Worm (Caenorhabditis elegans) whole organism, late embryonic: Measurements from ENCODE around the gene mltn-8.

Source experiments
- C08G9.2 ChIP-seq: sonication (generic microtip); optimal IDR thresholded peaks from 2 replicates; lab custom pipeline; 2016; ENCODE audit warnings: mild to moderate bottlenecking, missing genetic modification characterization, moderate library complexity, missing compliant biosample characterization
- F13H6.1 ChIP-seq: sonication (generic microtip); optimal IDR thresholded peaks from 2 replicates; lab custom pipeline; 2016; ENCODE audit warnings: missing genetic modification characterization, missing compliant biosample characterization
- K02D7.2 ChIP-seq: sonication (generic microtip); optimal IDR thresholded peaks from 2 replicates; lab custom pipeline; 2017; ENCODE audit warnings: mild to moderate bottlenecking, missing genetic modification characterization, missing compliant biosample characterization
- K09A11.1 ChIP-seq: sonication (generic microtip); optimal IDR thresholded peaks from 2 replicates; lab custom pipeline; 2017; ENCODE audit warnings: antibody characterized with exemption, mild to moderate bottlenecking, missing genetic modification characterization, missing compliant biosample characterization; ENCODE audit not compliant: insufficient read depth
- T23F11.4 ChIP-seq: fragments of 200-800 bp; sonication (Bioruptor generic); optimal IDR thresholded peaks from 2 replicates; lab custom pipeline; 2018; ENCODE audit warnings: mild to moderate bottlenecking, missing genetic modification characterization, missing compliant biosample characterization
- ceh-18 ChIP-seq: sonication (generic microtip); optimal IDR thresholded peaks from 2 replicates; lab custom pipeline; 2016; ENCODE audit warnings: missing genetic modification characterization, missing compliant biosample characterization
- ceh-19 ChIP-seq: fragments of 200-800 bp; sonication (Bioruptor generic); optimal IDR thresholded peaks from 2 replicates; lab custom pipeline; 2018; ENCODE audit warnings: mild to moderate bottlenecking, missing genetic modification characterization, missing compliant biosample characterization
- ceh-2 ChIP-seq: sonication (generic microtip); optimal IDR thresholded peaks from 2 replicates; lab custom pipeline; 2016; ENCODE audit warnings: missing genotype, missing genetic modification characterization, missing compliant biosample characterization
- ceh-24 ChIP-seq: sonication (generic microtip); optimal IDR thresholded peaks from 2 replicates; lab custom pipeline; 2016; ENCODE audit warnings: mild to moderate bottlenecking, missing genetic modification characterization, missing compliant biosample characterization
- ceh-30 ChIP-seq: fragments of 150-350 bp; optimal IDR thresholded peaks from 2 replicates; lab custom pipeline; 2014; ENCODE audit warnings: missing biosample characterization, missing genetic modification characterization
- ceh-31 ChIP-seq: sonication (generic microtip); optimal IDR thresholded peaks from 2 replicates; lab custom pipeline; 2016; ENCODE audit warnings: missing genetic modification characterization, missing compliant biosample characterization
- ceh-34 ChIP-seq: sonication (generic microtip); optimal IDR thresholded peaks from 2 replicates; lab custom pipeline; 2016; ENCODE audit warnings: mild to moderate bottlenecking, missing genetic modification characterization, missing compliant biosample characterization
- ceh-48 ChIP-seq: sonication (generic microtip); optimal IDR thresholded peaks from 2 replicates; lab custom pipeline; 2016; ENCODE audit warnings: missing genetic modification characterization, inconsistent platforms, missing compliant biosample characterization
- ceh-6 ChIP-seq: fragments of 200-800 bp; sonication (Bioruptor generic); optimal IDR thresholded peaks from 2 replicates; lab custom pipeline; 2018; ENCODE audit warnings: mild to moderate bottlenecking, missing genetic modification characterization, missing compliant biosample characterization
- che-1 ChIP-seq: sonication (generic microtip); optimal IDR thresholded peaks from 2 replicates; lab custom pipeline; 2016; ENCODE audit warnings: mild to moderate bottlenecking, missing genetic modification characterization, missing compliant biosample characterization
- elt-2 ChIP-seq: sonication (generic microtip); optimal IDR thresholded peaks from 2 replicates; lab custom pipeline; 2016; ENCODE audit warnings: missing genetic modification reagents, missing genetic modification characterization, missing compliant biosample characterization
- elt-4 ChIP-seq: sonication (generic microtip); optimal IDR thresholded peaks from 2 replicates; lab custom pipeline; 2016; ENCODE audit warnings: missing genetic modification characterization, missing compliant biosample characterization
- ets-4 ChIP-seq: sonication (generic microtip); optimal IDR thresholded peaks from 2 replicates; lab custom pipeline; 2016; ENCODE audit warnings: missing genetic modification characterization, missing compliant biosample characterization
- eyg-1 ChIP-seq: sonication (generic microtip); optimal IDR thresholded peaks from 2 replicates; lab custom pipeline; 2016; ENCODE audit warnings: missing genotype, missing genetic modification characterization, missing compliant biosample characterization
- fkh-6 ChIP-seq: sonication (generic microtip); optimal IDR thresholded peaks from 2 replicates; lab custom pipeline; 2016; ENCODE audit warnings: missing genetic modification characterization, missing compliant biosample characterization
- hlh-30 ChIP-seq: sonication (generic microtip); optimal IDR thresholded peaks from 2 replicates; lab custom pipeline; 2017; ENCODE audit warnings: antibody characterized with exemption, missing genetic modification characterization, missing compliant biosample characterization; ENCODE audit not compliant: insufficient read depth
- lim-6 ChIP-seq: sonication (generic microtip); optimal IDR thresholded peaks from 2 replicates; lab custom pipeline; 2016; ENCODE audit warnings: missing genetic modification characterization, missing compliant biosample characterization
- lin-11 ChIP-seq: fragments of 200-800 bp; sonication (Bioruptor generic); optimal IDR thresholded peaks from 2 replicates; lab custom pipeline; 2018; ENCODE audit warnings: mild to moderate bottlenecking, missing genetic modification characterization, missing compliant biosample characterization
- madf-2 ChIP-seq: sonication (generic microtip); optimal IDR thresholded peaks from 2 replicates; lab custom pipeline; 2017; ENCODE audit warnings: missing genetic modification characterization, missing compliant biosample characterization
- nhr-11 ChIP-seq: fragments of 150-350 bp; optimal IDR thresholded peaks from 2 replicates; lab custom pipeline; 2014; ENCODE audit warnings: missing biosample characterization, missing genetic modification characterization
- npax-4 ChIP-seq: sonication (generic microtip); optimal IDR thresholded peaks from 2 replicates; lab custom pipeline; 2016; ENCODE audit warnings: missing genetic modification characterization, missing compliant biosample characterization
- pha-2 ChIP-seq: sonication (generic microtip); optimal IDR thresholded peaks from 2 replicates; lab custom pipeline; 2017; ENCODE audit warnings: mild to moderate bottlenecking, missing genetic modification characterization, missing compliant biosample characterization
- pha-4 ChIP-seq: fragments of 150-350 bp; optimal IDR thresholded peaks from 2 replicates; lab custom pipeline; 2018; ENCODE audit warnings: missing biosample characterization, missing genetic modification reagents, missing genetic modification characterization
- pqm-1 ChIP-seq: sonication (generic microtip); optimal IDR thresholded peaks from 2 replicates; lab custom pipeline; 2016; ENCODE audit warnings: missing genetic modification characterization, missing compliant biosample characterization
- pros-1 ChIP-seq: fragments of 150-350 bp; optimal IDR thresholded peaks from 2 replicates; lab custom pipeline; 2014; ENCODE audit warnings: missing biosample characterization, missing genetic modification reagents, missing genetic modification characterization
- ref-2 ChIP-seq: sonication (generic microtip); optimal IDR thresholded peaks from 2 replicates; lab custom pipeline; 2016; ENCODE audit warnings: missing genetic modification characterization, missing compliant biosample characterization
- sox-2 ChIP-seq: fragments of 200-800 bp; sonication (Bioruptor generic); IDR thresholded peaks from 2 replicates; pipeline ENCODE4 v1.3.6; 2022; ENCODE audit warnings: missing genetic modification reagents, missing genetic modification characterization, missing compliant biosample characterization
- sox-4 ChIP-seq: sonication (generic microtip); optimal IDR thresholded peaks from 2 replicates; lab custom pipeline; 2017; ENCODE audit warnings: mild to moderate bottlenecking, missing genetic modification characterization, inconsistent platforms, missing compliant biosample characterization
- syd-9 ChIP-seq: sonication (generic microtip); optimal IDR thresholded peaks from 2 replicates; lab custom pipeline; 2016; ENCODE audit warnings: mild to moderate bottlenecking, missing genetic modification characterization, moderate library complexity, missing compliant biosample characterization
- tbx-2 ChIP-seq: sonication (generic microtip); optimal IDR thresholded peaks from 2 replicates; lab custom pipeline; 2016; ENCODE audit warnings: missing genetic modification characterization, missing compliant biosample characterization
- unc-86 ChIP-seq: sonication (generic microtip); optimal IDR thresholded peaks from 2 replicates; lab custom pipeline; 2016; ENCODE audit warnings: missing genetic modification characterization, missing compliant biosample characterization
- ztf-16 ChIP-seq: sonication (generic microtip); optimal IDR thresholded peaks from 2 replicates; lab custom pipeline; 2017; ENCODE audit warnings: missing genetic modification characterization, missing compliant biosample characterization

mltn-8 gene

DNA sequence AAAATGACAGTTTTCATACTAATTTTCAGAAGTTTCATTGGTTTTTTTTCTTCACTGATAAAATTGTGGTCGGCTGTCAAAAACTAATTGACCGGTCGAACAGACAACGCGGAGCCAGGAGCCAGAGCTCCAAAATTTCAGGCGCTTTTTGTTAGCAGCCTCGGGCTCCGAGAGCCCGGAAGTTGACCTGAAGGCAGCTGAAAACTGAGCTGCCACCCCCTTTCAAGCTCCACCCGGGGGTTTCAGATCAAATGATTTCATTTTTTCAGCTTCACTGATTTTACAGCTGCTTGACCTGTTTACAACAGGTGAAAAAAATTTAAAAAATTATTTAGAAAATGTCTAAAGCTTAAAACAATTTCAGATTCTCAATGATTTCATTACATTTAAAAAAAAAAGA lies 37.7 kb downstream of the mltn-8 start:
- TF ChIP-seq K02D7.2 (tag; lab: Kevin White, UChicago) (no peak), pros-1 (tag; lab: Kevin White, UChicago) (no peak), fkh-6 (tag; lab: Kevin White, UChicago) (no peak), npax-4 (tag; lab: Kevin White, UChicago) (no peak), ceh-48 (tag; lab: Kevin White, UChicago) (no peak), elt-4 (tag; lab: Kevin White, UChicago) (no peak), ets-4 (tag; lab: Kevin White, UChicago) (no peak), pha-4 (no peak), ceh-24 (tag; lab: Kevin White, UChicago) (no peak), pqm-1 (tag; lab: Kevin White, UChicago) (no peak), lin-11 (tag; lab: Kevin White, UChicago) (no peak), hlh-30 (no peak), sox-2 (GFP tag; lab: Robert Waterston, UW) (no peak), lim-6 (tag; lab: Kevin White, UChicago) (no peak)

DNA sequence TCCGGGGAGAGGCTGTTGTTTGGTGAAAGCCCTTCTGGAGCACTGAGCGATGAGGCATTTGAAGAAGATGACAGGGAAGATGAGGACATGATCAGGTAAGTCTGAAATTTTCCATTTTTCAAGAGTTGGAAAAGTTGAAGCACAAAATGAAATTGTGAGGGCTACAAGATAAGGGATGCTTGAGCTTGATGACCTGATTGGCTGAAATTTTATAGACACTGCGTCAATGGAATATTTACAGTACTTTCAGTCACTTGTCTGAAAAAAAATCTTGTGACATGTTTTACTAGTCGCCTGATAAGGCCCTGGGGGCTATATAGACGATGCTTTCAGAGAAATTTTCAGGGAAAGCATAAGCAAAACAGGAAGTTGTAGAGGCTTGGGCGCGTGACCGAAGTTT lies 43.7 kb downstream of the mltn-8 start, which contains the start of gene dmd-8:
TSS of gene dmd-8 (minus strand) at position 101 of the 400 bp plus-strand sequence.
- no peak for TF ChIP-seq ceh-18 (tag; lab: Kevin White, UChicago)
- no peak for TF ChIP-seq pqm-1 (tag; lab: Kevin White, UChicago)
- no peak for TF ChIP-seq ztf-16
- TF ChIP-seq T23F11.4 (GFP tag; lab: Kevin White, UChicago): no peak
- TF ChIP-seq pros-1 (tag; lab: Kevin White, UChicago): no peak
- TF ChIP-seq F13H6.1 (tag; lab: Kevin White, UChicago): no peak
- TF ChIP-seq, all 69 proteins: peak for 0

DNA sequence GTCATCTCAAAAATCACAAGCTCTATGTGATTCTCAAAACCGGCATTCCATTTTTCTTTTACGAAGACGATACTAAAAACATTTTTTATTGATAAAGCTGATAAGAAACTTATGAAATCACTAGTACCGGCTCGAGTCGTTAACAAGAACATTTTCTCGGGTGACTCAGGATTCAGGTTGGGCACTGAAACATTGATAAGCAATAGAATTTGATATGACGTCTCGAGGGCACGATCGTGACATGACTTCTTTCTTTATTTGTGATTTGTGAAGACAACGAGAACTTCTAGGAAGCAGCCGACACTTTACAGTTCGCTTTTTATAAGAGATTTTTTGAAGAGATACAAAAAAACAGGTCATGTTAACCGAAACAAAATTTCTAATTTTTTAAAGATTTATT lies 46.4 kb downstream of the mltn-8 start:
- TF ChIP-seq pha-2 (tag; lab: Kevin White, UChicago): no peak
- no peak for TF ChIP-seq unc-86 (tag; lab: Kevin White, UChicago)
- no peak for TF ChIP-seq ceh-6 (GFP tag; lab: Kevin White, UChicago)
- TF ChIP-seq madf-2 (tag; lab: Kevin White, UChicago): no peak
- TF ChIP-seq ceh-18 (tag; lab: Kevin White, UChicago): no peak
- TF ChIP-seq ceh-34: no peak
- no peak for TF ChIP-seq elt-2 (tag; lab: Kevin White, UChicago)
- no peak for TF ChIP-seq ceh-31

ce11 chrV:332585-332984 lies 47.5 kb downstream of the mltn-8 start:
- TF ChIP-seq ref-2 (tag; lab: Kevin White, UChicago) (no peak), ceh-6 (GFP tag; lab: Kevin White, UChicago) (no peak), T23F11.4 (GFP tag; lab: Kevin White, UChicago) (no peak), ceh-19 (GFP tag; lab: Kevin White, UChicago) (no peak), syd-9 (tag; lab: Kevin White, UChicago) (no peak), pqm-1 (tag; lab: Kevin White, UChicago) (no peak)
- TF ChIP-seq, all 69 proteins: peak for 0

DNA sequence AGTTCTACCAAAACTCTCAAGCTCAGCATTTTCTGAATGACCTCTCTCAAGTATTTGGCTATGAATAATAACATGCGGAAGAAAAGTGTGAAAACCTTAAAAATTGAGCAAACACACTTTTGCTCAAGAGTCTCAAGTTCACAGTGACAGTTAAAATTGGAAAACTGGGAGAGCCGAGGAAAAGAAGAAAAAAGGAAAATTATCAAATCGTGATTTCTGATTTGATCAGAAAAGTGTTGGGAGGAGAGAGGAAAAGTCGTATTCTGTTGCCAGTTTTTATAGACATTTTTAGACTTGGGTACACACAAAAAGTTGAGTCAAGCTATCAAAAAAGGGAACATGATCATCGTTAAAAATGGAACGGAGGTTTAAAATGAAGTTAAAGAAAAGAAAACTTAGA lies 48.8 kb downstream of the mltn-8 start:
- TF ChIP-seq ceh-30 (tag; lab: Kevin White, UChicago) (no peak), ets-4 (tag; lab: Kevin White, UChicago) (no peak), C08G9.2 (tag; lab: Kevin White, UChicago) (no peak), nhr-11 (tag; lab: Kevin White, UChicago) (no peak), K09A11.1 (tag; lab: Kevin White, UChicago) (no peak), ceh-6 (GFP tag; lab: Kevin White, UChicago) (no peak), che-1 (tag; lab: Kevin White, UChicago) (no peak), sox-4 (tag; lab: Kevin White, UChicago) (no peak), ceh-31 (no peak), ztf-16 (no peak), ceh-2 (tag; lab: Kevin White, UChicago) (no peak), elt-2 (tag; lab: Kevin White, UChicago) (no peak), eyg-1 (tag; lab: Kevin White, UChicago) (no peak), tbx-2 (no peak), madf-2 (tag; lab: Kevin White, UChicago) (no peak)
